Worm (Caenorhabditis elegans) whole organism, L2 larva: ENCODE measurements around the gene egl-46.

ENCODE experiments used
- C34F6.9 ChIP-seq: fragments of 150-350 bp; optimal IDR thresholded peaks from 2 replicates; lab custom pipeline; 2014; ENCODE audit warnings: missing biosample characterization, missing genetic modification characterization
- F13H6.1 ChIP-seq: sonication (generic microtip); optimal IDR thresholded peaks from 2 replicates; lab custom pipeline; 2016; ENCODE audit warnings: missing genetic modification characterization, missing compliant biosample characterization
- R02D3.7 ChIP-seq: fragments of 150-350 bp; optimal IDR thresholded peaks from 2 replicates; lab custom pipeline; 2014; ENCODE audit warnings: missing biosample characterization, missing genetic modification characterization
- Y55F3AM.14 ChIP-seq: fragments of 200-800 bp; sonication (Bioruptor generic); optimal IDR thresholded peaks from 2 replicates; lab custom pipeline; 2018; ENCODE audit warnings: mild to moderate bottlenecking, missing genetic modification characterization, missing compliant biosample characterization
- ZK546.5 ChIP-seq: sonication (generic microtip); optimal IDR thresholded peaks from 2 replicates; lab custom pipeline; 2017; ENCODE audit warnings: missing biosample characterization, missing genetic modification characterization
- alr-1 ChIP-seq: fragments of 150-350 bp; optimal IDR thresholded peaks from 2 replicates; lab custom pipeline; 2014; ENCODE audit warnings: missing biosample characterization, missing genetic modification characterization
- aly-2 ChIP-seq: fragments of 150-350 bp; optimal IDR thresholded peaks from 2 replicates; lab custom pipeline; 2014; ENCODE audit warnings: missing biosample characterization, missing genetic modification characterization
- ama-1 ChIP-seq: fragments of 150-350 bp; optimal IDR thresholded peaks from 2 replicates; lab custom pipeline; 2018; ENCODE audit warnings: inconsistent platforms
- blmp-1 ChIP-seq: sonication (generic microtip); optimal IDR thresholded peaks from 2 replicates; lab custom pipeline; 2017; ENCODE audit warnings: missing genetic modification characterization, mild to moderate bottlenecking, missing compliant biosample characterization, antibody characterized with exemption, moderate library complexity; ENCODE audit not compliant: insufficient read depth
- ceh-16 ChIP-seq: fragments of 150-350 bp; optimal IDR thresholded peaks from 2 replicates; lab custom pipeline; 2014; ENCODE audit warnings: missing biosample characterization, missing genetic modification characterization
- ceh-82 ChIP-seq: fragments of 150-350 bp; optimal IDR thresholded peaks from 2 replicates; lab custom pipeline; 2014; ENCODE audit warnings: missing biosample characterization, missing genetic modification characterization
- crh-2 ChIP-seq: sonication (generic microtip); optimal IDR thresholded peaks from 2 replicates; lab custom pipeline; 2017; ENCODE audit warnings: missing biosample characterization, missing genetic modification characterization
- dmd-4 ChIP-seq: sonication (generic microtip); optimal IDR thresholded peaks from 2 replicates; lab custom pipeline; 2017; ENCODE audit warnings: missing biosample characterization, missing genetic modification characterization
- egl-27 ChIP-seq: sonication (generic microtip); optimal IDR thresholded peaks from 3 replicates; lab custom pipeline; 2017; ENCODE audit warnings: missing biosample characterization, missing genetic modification reagents, missing genetic modification characterization
- elt-1 ChIP-seq: fragments of 150-350 bp; optimal IDR thresholded peaks from 2 replicates; lab custom pipeline; 2014; ENCODE audit warnings: missing biosample characterization, missing genetic modification characterization
- elt-3 ChIP-seq: sonication (generic microtip); optimal IDR thresholded peaks from 2 replicates; lab custom pipeline; 2017; ENCODE audit warnings: missing biosample characterization, missing genetic modification characterization
- fos-1 ChIP-seq: fragments of 150-350 bp; optimal IDR thresholded peaks from 2 replicates; lab custom pipeline; 2014; ENCODE audit warnings: missing biosample characterization, missing genetic modification characterization
- gmeb-1 ChIP-seq: fragments of 150-350 bp; optimal IDR thresholded peaks from 2 replicates; lab custom pipeline; 2014; ENCODE audit warnings: missing biosample characterization, missing genetic modification characterization
- lin-11 ChIP-seq: fragments of 150-350 bp; sonication (generic microtip); optimal IDR thresholded peaks from 2 replicates; lab custom pipeline; 2014; ENCODE audit warnings: missing biosample characterization, missing genetic modification characterization, inconsistent platforms, mixed read lengths
- lin-13 ChIP-seq: fragments of 150-350 bp; optimal IDR thresholded peaks from 2 replicates; lab custom pipeline; 2014; ENCODE audit warnings: missing biosample characterization, missing genetic modification reagents, missing genetic modification characterization
- lin-39 ChIP-seq: fragments of 150-350 bp; optimal IDR thresholded peaks from 2 replicates; lab custom pipeline; 2014; ENCODE audit warnings: missing biosample characterization, missing genetic modification reagents, missing genetic modification characterization
- lsy-2 ChIP-seq, 2 experiments: fragments of 150-350 bp in 1 of 2; sonication (generic microtip) in 1 of 2; optimal IDR thresholded peaks; 2 replicates each; lab custom pipeline; 2014 to 2017; ENCODE audit warnings: missing biosample characterization in 2 of 2, missing genetic modification characterization in 2 of 2
- mab-5 ChIP-seq: fragments of 150-350 bp; optimal IDR thresholded peaks from 2 replicates; lab custom pipeline; 2014; ENCODE audit warnings: missing biosample characterization, missing genetic modification characterization
- mbf-1 ChIP-seq: sonication (generic microtip); optimal IDR thresholded peaks from 2 replicates; lab custom pipeline; 2017; ENCODE audit warnings: missing biosample characterization, missing genetic modification characterization
- mdl-1 ChIP-seq, 2 experiments: fragments of 150-350 bp in 1 of 2; sonication (generic microtip) in 1 of 2; optimal IDR thresholded peaks; 2 replicates each; lab custom pipeline; 2017; ENCODE audit warnings: missing biosample characterization in 2 of 2, missing genetic modification characterization in 2 of 2
- nhr-10 ChIP-seq: sonication (generic microtip); optimal IDR thresholded peaks from 2 replicates; lab custom pipeline; 2017; ENCODE audit warnings: missing biosample characterization, missing genetic modification characterization
- nhr-11 ChIP-seq: fragments of 150-350 bp; optimal IDR thresholded peaks from 2 replicates; lab custom pipeline; 2014; ENCODE audit warnings: missing biosample characterization, missing genetic modification characterization
- nhr-12 ChIP-seq: fragments of 150-350 bp; optimal IDR thresholded peaks from 2 replicates; lab custom pipeline; 2014; ENCODE audit warnings: missing biosample characterization, missing genetic modification characterization
- nhr-129 ChIP-seq: fragments of 150-350 bp; optimal IDR thresholded peaks from 2 replicates; lab custom pipeline; 2014; ENCODE audit warnings: missing biosample characterization, missing genetic modification characterization
- nhr-21 ChIP-seq: fragments of 150-350 bp; optimal IDR thresholded peaks from 2 replicates; lab custom pipeline; 2014; ENCODE audit warnings: missing biosample characterization, missing genetic modification characterization
- nhr-23 ChIP-seq: fragments of 150-350 bp; optimal IDR thresholded peaks from 2 replicates; lab custom pipeline; 2014; ENCODE audit warnings: missing biosample characterization, missing genetic modification reagents, missing genetic modification characterization
- nhr-237 ChIP-seq: fragments of 150-350 bp; optimal IDR thresholded peaks from 2 replicates; lab custom pipeline; 2014; ENCODE audit warnings: missing biosample characterization, missing genetic modification characterization
- nhr-25 ChIP-seq: fragments of 150-350 bp; sonication (generic microtip); optimal IDR thresholded peaks from 3 replicates; lab custom pipeline; 2014; ENCODE audit warnings: missing biosample characterization, missing genetic modification characterization
- nhr-6 ChIP-seq: fragments of 150-350 bp; optimal IDR thresholded peaks from 2 replicates; lab custom pipeline; 2014; ENCODE audit warnings: missing biosample characterization, missing genetic modification characterization
- nhr-77 ChIP-seq: fragments of 150-350 bp; optimal IDR thresholded peaks from 2 replicates; lab custom pipeline; 2014; ENCODE audit warnings: missing biosample characterization, missing genetic modification characterization
- sem-4 ChIP-seq: fragments of 150-350 bp; optimal IDR thresholded peaks from 2 replicates; lab custom pipeline; 2014; ENCODE audit warnings: missing biosample characterization, missing genetic modification reagents, missing genetic modification characterization
- skn-1 ChIP-seq: sonication (generic microtip); optimal IDR thresholded peaks from 2 replicates; lab custom pipeline; 2017; ENCODE audit warnings: missing biosample characterization, missing genetic modification characterization
- sma-3 ChIP-seq: sonication (generic microtip); optimal IDR thresholded peaks from 2 replicates; lab custom pipeline; 2016; ENCODE audit warnings: missing genetic modification reagents, missing genetic modification characterization, missing compliant biosample characterization
- sma-9 ChIP-seq, 2 experiments: fragments of 150-350 bp in 1 of 2; sonication (generic microtip) in 1 of 2; optimal IDR thresholded peaks; 2 replicates each; lab custom pipeline; 2014 to 2016; ENCODE audit warnings: missing genetic modification characterization in 2 of 2, mild to moderate bottlenecking in 1 of 2, missing biosample characterization in 1 of 2, missing compliant biosample characterization in 1 of 2, missing genetic modification reagents in 1 of 2, moderate library complexity in 1 of 2
- snpc-4 ChIP-seq: fragments of 150-350 bp; optimal IDR thresholded peaks from 2 replicates; lab custom pipeline; 2014; ENCODE audit warnings: missing biosample characterization, missing genetic modification characterization
- unc-39 ChIP-seq: fragments of 150-350 bp; optimal IDR thresholded peaks from 2 replicates; lab custom pipeline; 2014; ENCODE audit warnings: missing biosample characterization, missing genetic modification characterization
- unc-55 ChIP-seq: fragments of 150-350 bp; sonication (generic microtip); optimal IDR thresholded peaks from 3 replicates; lab custom pipeline; 2014; ENCODE audit warnings: missing biosample characterization, missing genetic modification reagents, missing genetic modification characterization
- unc-62 ChIP-seq: fragments of 150-350 bp; optimal IDR thresholded peaks from 2 replicates; lab custom pipeline; 2014; ENCODE audit warnings: missing biosample characterization, missing genetic modification reagents, missing genetic modification characterization
- zag-1 ChIP-seq: fragments of 150-350 bp; optimal IDR thresholded peaks from 2 replicates; lab custom pipeline; 2014; ENCODE audit warnings: missing biosample characterization, missing genetic modification characterization
- ztf-1 ChIP-seq: fragments of 200-800 bp; sonication (Bioruptor generic); conservative IDR thresholded peaks from 2 replicates; pipeline ENCODE4 v1.3.6; 2022; ENCODE audit warnings: missing genetic modification characterization, missing compliant biosample characterization
- ztf-11 ChIP-seq: sonication (generic microtip); optimal IDR thresholded peaks from 2 replicates; lab custom pipeline; 2017; ENCODE audit warnings: missing biosample characterization, missing genetic modification characterization
- ztf-4 ChIP-seq: fragments of 150-350 bp; optimal IDR thresholded peaks from 2 replicates; lab custom pipeline; 2014; ENCODE audit warnings: missing biosample characterization, missing genetic modification characterization

egl-46 gene

ce11 chrV:6661658-6662057, 19.7 kb downstream of the egl-46 start:
- TF ChIP-seq unc-55 (GFP tag; lab: Kevin White, UChicago) (peak; percentile 39), lsy-2 (tag; optimal IDR thresholded peaks at IDR 0.05; lab: Kevin White, UChicago) (peak in 1 of 2 experiments; percentile 21), mbf-1 (tag; lab: Kevin White, UChicago) (no peak), snpc-4 (no peak), ceh-16 (tag; lab: Kevin White, UChicago) (no peak), nhr-11 (tag; lab: Kevin White, UChicago) (no peak), aly-2 (tag; lab: Kevin White, UChicago) (no peak), C34F6.9 (tag; lab: Kevin White, UChicago) (peak; percentile 49), F13H6.1 (tag; lab: Kevin White, UChicago) (peak; percentile 15), dmd-4 (tag; lab: Kevin White, UChicago) (no peak), unc-39 (tag; lab: Kevin White, UChicago) (no peak), sma-9 (GFP tag; optimal IDR thresholded peaks at IDR 0.05; lab: Kevin White, UChicago) (peak; percentile 19), sma-9 (tag; optimal IDR thresholded peaks at IDR 0.05; lab: Kevin White, UChicago) (no peak), elt-3 (tag; lab: Kevin White, UChicago) (no peak), crh-2 (tag; lab: Kevin White, UChicago) (peak; percentile 3)

ce11 chrV:6659533-6659932, 21.8 kb downstream of the egl-46 start:
- TF ChIP-seq nhr-25 (tag; lab: Kevin White, UChicago) (no peak), mdl-1 (tag; optimal IDR thresholded peaks at IDR 0.05; lab: Kevin White, UChicago) (no peak), zag-1 (tag; lab: Kevin White, UChicago) (no peak), ama-1 (lab: Kevin White, UChicago) (no peak), dmd-4 (tag; lab: Kevin White, UChicago) (no peak), sma-3 (GFP tag; lab: Kevin White, UChicago) (no peak), unc-55 (GFP tag; lab: Kevin White, UChicago) (peak; percentile 51), ceh-16 (tag; lab: Kevin White, UChicago) (no peak)

DNA sequence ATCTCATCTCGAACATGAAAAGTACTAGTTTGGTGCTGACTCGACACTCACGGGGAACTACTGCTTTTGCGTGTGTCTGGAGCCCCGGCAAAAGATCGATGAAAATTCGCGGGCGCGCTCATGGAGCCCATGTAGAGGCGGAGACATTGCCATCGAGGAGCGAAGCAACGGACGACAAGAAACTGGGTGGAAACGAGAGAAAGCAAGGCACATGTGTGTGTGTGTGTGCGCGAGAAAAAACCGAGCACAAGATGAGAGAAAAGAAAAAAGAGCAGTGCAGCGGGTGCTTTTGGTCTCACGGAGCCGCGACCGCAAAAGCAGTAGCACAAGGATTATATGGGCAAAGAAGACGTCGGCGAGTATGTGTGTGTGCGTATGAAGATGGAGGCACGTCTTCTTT, 22.6 kb downstream of the egl-46 start:
- TF ChIP-seq aly-2 (tag; lab: Kevin White, UChicago) = no peak
- no peak for TF ChIP-seq sma-3 (GFP tag; lab: Kevin White, UChicago)
- TF ChIP-seq nhr-6 (tag; lab: Kevin White, UChicago) = no peak
- TF ChIP-seq crh-2 (tag; lab: Kevin White, UChicago) = peak; percentile 1
- no peak for TF ChIP-seq gmeb-1
- TF ChIP-seq alr-1 (tag; lab: Kevin White, UChicago) = no peak
- TF ChIP-seq ztf-1 (GFP tag; lab: Robert Waterston, UW) = no peak
- no peak for TF ChIP-seq nhr-77
- TF ChIP-seq lin-39 (tag; lab: Kevin White, UChicago) = no peak
- TF ChIP-seq sma-9 (GFP tag; optimal IDR thresholded peaks at IDR 0.05; lab: Kevin White, UChicago) = peak; percentile 14
- TF ChIP-seq sma-9 (tag; optimal IDR thresholded peaks at IDR 0.05; lab: Kevin White, UChicago) = no peak
- TF ChIP-seq unc-55 (GFP tag; lab: Kevin White, UChicago) = peak; percentile 68
- TF ChIP-seq lin-13 (GFP tag; lab: Kevin White, UChicago) = peak; percentile 9
- TF ChIP-seq snpc-4 = peak; percentile 60
- TF ChIP-seq ama-1 (lab: Kevin White, UChicago) = no peak
- no peak for TF ChIP-seq mbf-1 (tag; lab: Kevin White, UChicago)
- TF ChIP-seq egl-27 (tag; lab: Kevin White, UChicago) = no peak
- TF ChIP-seq nhr-237 (tag; lab: Kevin White, UChicago) = no peak
- no peak for TF ChIP-seq nhr-23 (tag; lab: Kevin White, UChicago)
- no peak for TF ChIP-seq nhr-10 (tag; lab: Kevin White, UChicago)
- TF ChIP-seq ztf-4 (tag; lab: Kevin White, UChicago) = no peak
- TF ChIP-seq elt-1 (tag; lab: Kevin White, UChicago) = no peak
- TF ChIP-seq C34F6.9 (tag; lab: Kevin White, UChicago) = peak; percentile 52
- TF ChIP-seq ZK546.5 (tag; lab: Kevin White, UChicago) = no peak
- TF ChIP-seq mab-5 (tag; lab: Kevin White, UChicago) = no peak
- TF ChIP-seq zag-1 (tag; lab: Kevin White, UChicago) = peak; percentile 66
- TF ChIP-seq fos-1 (tag; lab: Kevin White, UChicago) = peak; percentile 38
- TF ChIP-seq ztf-11 (tag; lab: Kevin White, UChicago) = no peak
- no peak for TF ChIP-seq blmp-1 (tag; lab: Kevin White, UChicago)
- peak; percentile 88 for TF ChIP-seq ceh-82 (tag; lab: Kevin White, UChicago)
- no peak for TF ChIP-seq nhr-25 (tag; lab: Kevin White, UChicago)
- TF ChIP-seq nhr-11 (tag; lab: Kevin White, UChicago) = no peak
- peak in 1 of 2 experiments; percentile 43 for TF ChIP-seq lsy-2 (tag; optimal IDR thresholded peaks at IDR 0.05; lab: Kevin White, UChicago)
- peak; percentile 54 for TF ChIP-seq lin-11
- TF ChIP-seq skn-1 (tag; lab: Kevin White, UChicago) = no peak
- TF ChIP-seq sem-4 (tag; lab: Kevin White, UChicago) = no peak
- TF ChIP-seq ceh-16 (tag; lab: Kevin White, UChicago) = no peak
- no peak for TF ChIP-seq unc-62 (GFP tag; lab: Kevin White, UChicago)
- no peak for TF ChIP-seq R02D3.7
- no peak for TF ChIP-seq nhr-12 (tag; lab: Kevin White, UChicago)
- peak; percentile 67 for TF ChIP-seq nhr-129 (tag; lab: Kevin White, UChicago)
- TF ChIP-seq Y55F3AM.14 (GFP tag; lab: Kevin White, UChicago) = peak; percentile 42
- no peak for TF ChIP-seq unc-39 (tag; lab: Kevin White, UChicago)
- no peak for TF ChIP-seq nhr-21 (tag; lab: Kevin White, UChicago)
- peak; percentile 46 for TF ChIP-seq F13H6.1 (tag; lab: Kevin White, UChicago)
